Fruit fly (Drosophila melanogaster): ENCODE data around the gene ear.
A peak's percentile ranks its signal among the peaks of the same experiment; 100 is the strongest.

The ear gene

DNA sequence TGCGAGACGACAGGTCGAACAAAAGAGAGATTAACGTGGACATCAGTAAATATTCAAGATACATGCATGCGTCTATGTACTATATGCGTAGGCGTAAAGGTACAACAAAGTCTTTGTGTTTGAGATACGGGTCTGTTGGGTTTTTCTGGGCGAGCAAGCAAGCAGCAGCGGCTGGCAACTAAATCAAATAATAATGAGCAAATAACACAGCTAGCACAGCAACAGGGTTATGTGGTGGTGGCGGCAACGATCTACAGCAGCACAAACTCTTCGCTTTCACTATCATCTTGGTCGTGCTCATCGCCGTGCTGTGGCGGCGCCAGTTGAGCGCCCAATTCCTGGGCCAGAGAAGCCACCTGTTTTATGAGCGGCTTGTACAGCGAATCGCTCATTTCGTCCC, 33.5 kb downstream of the ear start (continued):
- TF ChIP-seq lab (GFP tag; optimal IDR thresholded peaks at IDR 0.05) (peak; percentile 48), Mes4 (GFP tag; optimal IDR thresholded peaks at IDR 0.05) (no peak), ro (GFP tag; IDR thresholded peaks at IDR 0.05) (no peak), tgo (GFP tag; IDR thresholded peaks at IDR 0.05) (no peak), Sry-β (GFP tag; optimal IDR thresholded peaks at IDR 0.05) (no peak), CG2678 (tag; optimal IDR thresholded peaks at IDR 0.05) (peak; percentile 24), CG8281 (tag; optimal IDR thresholded peaks at IDR 0.05) (no peak), ATbp (GFP tag; optimal IDR thresholded peaks at IDR 0.05) (peak; percentile 44), CG13287 (GFP tag; IDR thresholded peaks at IDR 0.05; ENCODE audit: partially characterized antibody) (no peak), CG34376 (GFP tag; optimal IDR thresholded peaks at IDR 0.05) (no peak), bbx (GFP tag; IDR thresholded peaks at IDR 0.05; ENCODE audit: partially characterized antibody) (no peak), CG34422 (GFP tag; IDR thresholded peaks at IDR 0.05) (no peak), CG1602 (GFP tag; optimal IDR thresholded peaks at IDR 0.05) (no peak), Chrac-16 (GFP tag; optimal IDR thresholded peaks at IDR 0.05) (no peak), chif (GFP tag; optimal IDR thresholded peaks at IDR 0.05) (no peak), CG9727 (GFP tag; optimal IDR thresholded peaks at IDR 0.05) (peak; percentile 3), Lim3 (GFP tag; IDR thresholded peaks at IDR 0.05) (no peak), CG9609 (GFP tag; optimal IDR thresholded peaks at IDR 0.05) (no peak), CG6813 (GFP tag; optimal IDR thresholded peaks at IDR 0.05) (peak; percentile 44), NC2β (GFP tag; optimal IDR thresholded peaks at IDR 0.05) (no peak), D (optimal IDR thresholded peaks at IDR 0.05) (no peak), D (GFP tag; optimal IDR thresholded peaks at IDR 0.05) (no peak), YL-1 (GFP tag; optimal IDR thresholded peaks at IDR 0.05) (no peak), CG4730 (GFP tag; IDR thresholded peaks at IDR 0.05) (no peak), Antp (GFP tag; optimal IDR thresholded peaks at IDR 0.05) (no peak), CG10431 (GFP tag; optimal IDR thresholded peaks at IDR 0.05) (no peak)

DNA sequence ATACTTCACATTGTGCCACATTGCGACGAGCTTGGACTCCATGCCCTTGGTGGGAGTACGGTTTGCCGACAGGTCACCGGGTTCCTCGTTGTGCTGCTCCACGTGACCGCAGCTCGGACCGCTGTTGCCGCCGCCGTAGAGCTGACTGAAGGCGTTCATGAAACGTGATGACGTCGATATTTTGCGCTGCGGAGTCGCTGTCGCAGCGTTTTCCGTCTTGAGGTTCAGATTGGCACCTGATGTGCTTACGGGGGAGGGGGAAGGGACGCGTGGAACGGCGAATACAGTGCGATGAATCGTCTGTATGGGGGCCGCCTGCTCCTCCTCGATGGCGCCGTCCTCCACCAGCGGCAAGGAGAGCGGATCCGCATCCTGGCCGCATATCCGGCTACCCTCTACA, 35.6 kb downstream of the ear start:
- TF ChIP-seq Eip74EF (GFP tag; optimal IDR thresholded peaks at IDR 0.05) (no peak), Drgx (GFP tag; IDR thresholded peaks at IDR 0.05) (no peak), NC2α (GFP tag; optimal IDR thresholded peaks at IDR 0.05) (no peak), CG2875 (GFP tag; optimal IDR thresholded peaks at IDR 0.05) (no peak), amos (GFP tag; IDR thresholded peaks at IDR 0.05; ENCODE audit: partially characterized antibody) (0 out of 2 replicates have a peak, but pooled peaks have one; percentile 5), CG12299 (tag; optimal IDR thresholded peaks at IDR 0.05) (no peak), CG15696 (tag; optimal IDR thresholded peaks at IDR 0.05) (no peak), Dfd (GFP tag; optimal IDR thresholded peaks at IDR 0.05) (no peak), nau (GFP tag; optimal IDR thresholded peaks at IDR 0.05) (no peak), bbx (GFP tag; IDR thresholded peaks at IDR 0.05; ENCODE audit: partially characterized antibody) (no peak), Bdp1 (GFP tag; optimal IDR thresholded peaks at IDR 0.05) (no peak), lov (optimal IDR thresholded peaks at IDR 0.05) (no peak), lov (GFP tag; IDR thresholded peaks at IDR 0.05) (0 out of 3 replicates have a peak, but pooled peaks have one; percentile 22), org-1 (GFP tag; optimal IDR thresholded peaks at IDR 0.05) (no peak), ab (GFP tag; optimal IDR thresholded peaks at IDR 0.05) (no peak), rib (GFP tag; IDR thresholded peaks at IDR 0.05) (no peak), Optix (GFP tag; IDR thresholded peaks at IDR 0.05) (no peak)
